Worm (Caenorhabditis elegans) whole organism, late embryonic: ENCODE data around the gene Y43F8C.13.

Experiments used
- K02D7.2 ChIP-seq: sonication (generic microtip); optimal IDR thresholded peaks from 2 replicates; lab custom pipeline; 2017; ENCODE audit warnings: mild to moderate bottlenecking, missing genetic modification characterization, missing compliant biosample characterization
- ama-1 ChIP-seq: fragments of 150-350 bp; optimal IDR thresholded peaks from 2 replicates; lab custom pipeline; 2014
- ceh-45 ChIP-seq: fragments of 200-800 bp; sonication (Bioruptor generic); IDR thresholded peaks from 2 replicates; pipeline ENCODE4 v1.3.6; 2022; ENCODE audit warnings: missing genetic modification reagents, missing genetic modification characterization, missing compliant biosample characterization
- dmd-4 ChIP-seq: sonication (generic microtip); optimal IDR thresholded peaks from 2 replicates; lab custom pipeline; 2016; ENCODE audit warnings: borderline replicate concordance, missing genetic modification characterization, missing compliant biosample characterization
- elt-4 ChIP-seq: sonication (generic microtip); optimal IDR thresholded peaks from 2 replicates; lab custom pipeline; 2016; ENCODE audit warnings: missing genetic modification characterization, missing compliant biosample characterization
- lin-11 ChIP-seq: fragments of 200-800 bp; sonication (Bioruptor generic); optimal IDR thresholded peaks from 2 replicates; lab custom pipeline; 2018; ENCODE audit warnings: mild to moderate bottlenecking, missing genetic modification characterization, missing compliant biosample characterization
- nhr-11 ChIP-seq: fragments of 150-350 bp; optimal IDR thresholded peaks from 2 replicates; lab custom pipeline; 2014; ENCODE audit warnings: missing biosample characterization, missing genetic modification characterization
- npax-4 ChIP-seq: sonication (generic microtip); optimal IDR thresholded peaks from 2 replicates; lab custom pipeline; 2016; ENCODE audit warnings: missing genetic modification characterization, missing compliant biosample characterization
- ref-2 ChIP-seq: sonication (generic microtip); optimal IDR thresholded peaks from 2 replicates; lab custom pipeline; 2016; ENCODE audit warnings: missing genetic modification characterization, missing compliant biosample characterization
- sdc-2 ChIP-seq: sonication (generic microtip); optimal IDR thresholded peaks from 2 replicates; lab custom pipeline; 2016; ENCODE audit warnings: missing genotype, missing genetic modification characterization, missing compliant biosample characterization
- sox-2 ChIP-seq: fragments of 200-800 bp; sonication (Bioruptor generic); IDR thresholded peaks from 2 replicates; pipeline ENCODE4 v1.3.6; 2022; ENCODE audit warnings: missing genetic modification reagents, missing genetic modification characterization, missing compliant biosample characterization
- sox-4 ChIP-seq: sonication (generic microtip); optimal IDR thresholded peaks from 2 replicates; lab custom pipeline; 2017; ENCODE audit warnings: mild to moderate bottlenecking, missing genetic modification characterization, inconsistent platforms, missing compliant biosample characterization
- syd-9 ChIP-seq: sonication (generic microtip); optimal IDR thresholded peaks from 2 replicates; lab custom pipeline; 2016; ENCODE audit warnings: mild to moderate bottlenecking, missing genetic modification characterization, moderate library complexity, missing compliant biosample characterization
- tbx-7 ChIP-seq: sonication (generic microtip); optimal IDR thresholded peaks from 2 replicates; lab custom pipeline; 2016; ENCODE audit warnings: missing genotype, missing genetic modification characterization, missing compliant biosample characterization

DNA sequence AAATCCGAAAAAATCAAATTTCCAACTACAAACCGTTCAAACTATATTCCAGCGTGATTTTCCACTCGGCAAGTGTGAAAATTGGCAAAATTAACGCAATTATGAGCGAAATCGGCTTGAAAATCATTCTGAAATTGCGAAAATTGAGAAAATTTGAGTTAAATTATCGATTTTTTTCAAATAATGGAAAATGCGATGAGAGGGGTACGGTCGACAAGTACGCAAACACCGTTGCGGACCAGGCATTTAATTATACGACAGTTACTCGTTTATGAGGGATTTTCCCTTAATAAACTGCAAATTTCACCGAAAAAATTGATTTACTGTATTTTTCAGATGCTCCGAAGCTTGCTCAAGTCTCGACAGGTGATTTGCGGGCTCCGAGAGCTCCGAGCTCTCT lies 53.3 kb downstream of the Y43F8C.13 start, which contains the start of the genes Y43F8C.7 and mrps-28:
- TF ChIP-seq ref-2 (no peak), sox-2 (GFP tag; lab: Robert Waterston, UW) (no peak), tbx-7 (tag; lab: Kevin White, UChicago) (no peak), ceh-45 (GFP tag; lab: Robert Waterston, UW) (no peak), sox-4 (tag; lab: Kevin White, UChicago) (no peak), K02D7.2 (tag; lab: Kevin White, UChicago) (no peak), npax-4 (no peak), sdc-2 (no peak), nhr-11 (tag; lab: Kevin White, UChicago) (no peak), lin-11 (tag; lab: Kevin White, UChicago) (no peak), ama-1 (lab: Kevin White, UChicago) (no peak), syd-9 (tag; lab: Kevin White, UChicago) (no peak), dmd-4 (tag; lab: Kevin White, UChicago) (no peak), elt-4 (tag; lab: Kevin White, UChicago) (no peak)
